Worm (Caenorhabditis elegans) whole organism, young adult: ENCODE measurements around the gene ctl-3.
"Not testable (repeated sequence)": the region's sequence is repeated elsewhere in the genome, so short reads cannot be mapped to it uniquely, and the experiment has no call there.

Experiments used
- B0035.1 ChIP-seq: sonication (generic microtip); optimal IDR thresholded peaks from 2 replicates; lab custom pipeline; 2016; ENCODE audit warnings: missing genetic modification characterization, mild to moderate bottlenecking, missing compliant biosample characterization, missing genotype, missing genetic modification reagents
- C17E4.6 ChIP-seq: fragments of 200-800 bp; sonication (Bioruptor generic); IDR thresholded peaks from 2 replicates; pipeline ENCODE4 v1.3.6; 2022; ENCODE audit warnings: missing genetic modification reagents, missing genetic modification characterization, missing compliant biosample characterization
- F23B12.7 ChIP-seq: sonication (generic microtip); optimal IDR thresholded peaks from 2 replicates; lab custom pipeline; 2017; ENCODE audit warnings: missing genetic modification characterization, mild to moderate bottlenecking, missing compliant biosample characterization, antibody characterized with exemption, moderate library complexity; ENCODE audit not compliant: insufficient read depth
- F37B4.10 ChIP-seq: fragments of 200-800 bp; sonication (Bioruptor generic); IDR thresholded peaks from 2 replicates; pipeline ENCODE4 v1.3.6; 2022; ENCODE audit warnings: missing genetic modification characterization, missing compliant biosample characterization
- F52B5.7 ChIP-seq: sonication (generic microtip); optimal IDR thresholded peaks from 2 replicates; lab custom pipeline; 2016; ENCODE audit warnings: mild to moderate bottlenecking, missing genetic modification characterization, missing compliant biosample characterization
- F57C9.4 ChIP-seq: sonication (generic microtip); optimal IDR thresholded peaks from 2 replicates; lab custom pipeline; 2017; ENCODE audit warnings: mild to moderate bottlenecking, missing genetic modification characterization, missing compliant biosample characterization
- K11D2.4 ChIP-seq: fragments of 200-800 bp; sonication (Bioruptor generic); IDR thresholded peaks from 2 replicates; pipeline ENCODE4 v1.3.6; 2022; ENCODE audit warnings: missing genetic modification reagents, missing genetic modification characterization, missing compliant biosample characterization
- Y53G8AR.9 ChIP-seq: fragments of 200-800 bp; sonication (Bioruptor generic); conservative IDR thresholded peaks from 2 replicates; pipeline ENCODE4 v1.3.6; 2022; ENCODE audit warnings: missing genetic modification reagents, missing genetic modification characterization, missing compliant biosample characterization
- Y67H2A.10 ChIP-seq: fragments of 200-800 bp; sonication (Bioruptor generic); conservative IDR thresholded peaks from 2 replicates; pipeline ENCODE4 v1.3.6; 2022; ENCODE audit warnings: missing genetic modification reagents, missing genetic modification characterization, missing compliant biosample characterization
- ama-1 ChIP-seq, 3 experiments: fragments of 150-350 bp in 1 of 3; sonication (generic microtip) in 2 of 3; optimal IDR thresholded peaks; 2 replicates each; lab custom pipeline; 2014 to 2018; ENCODE audit warnings: missing biosample characterization in 2 of 3, missing genetic modification characterization in 2 of 3, missing genetic modification reagents in 2 of 3
- aptf-3 ChIP-seq: fragments of 200-800 bp; sonication (Bioruptor generic); IDR thresholded peaks from 2 replicates; pipeline ENCODE4 v1.3.6; 2022; ENCODE audit warnings: missing genetic modification characterization, missing compliant biosample characterization
- attf-5 ChIP-seq: fragments of 200-800 bp; sonication (Bioruptor generic); optimal IDR thresholded peaks from 2 replicates; lab custom pipeline; 2018; ENCODE audit warnings: mild to moderate bottlenecking, missing genetic modification characterization, missing compliant biosample characterization
- attf-6 ChIP-seq: fragments of 200-800 bp; sonication (Bioruptor generic); IDR thresholded peaks from 2 replicates; pipeline ENCODE4 v1.3.6; 2022; ENCODE audit warnings: missing genetic modification reagents, missing genetic modification characterization, missing compliant biosample characterization
- bed-1 ChIP-seq: fragments of 200-800 bp; sonication (Bioruptor generic); IDR thresholded peaks from 2 replicates; pipeline ENCODE4 v1.3.6; 2022; ENCODE audit warnings: missing genetic modification reagents, missing genetic modification characterization, missing compliant biosample characterization
- bed-2 ChIP-seq: fragments of 200-800 bp; sonication (Bioruptor generic); IDR thresholded peaks from 2 replicates; pipeline ENCODE4 v1.3.6; 2022; ENCODE audit warnings: missing genetic modification reagents, missing genetic modification characterization, missing compliant biosample characterization
- cebp-2 ChIP-seq: fragments of 200-800 bp; sonication (Bioruptor generic); IDR thresholded peaks from 2 replicates; pipeline ENCODE4 v1.3.6; 2022; ENCODE audit warnings: missing genetic modification characterization, missing compliant biosample characterization
- ceh-40 ChIP-seq: fragments of 200-800 bp; sonication (Bioruptor generic); IDR thresholded peaks from 2 replicates; pipeline ENCODE4 v1.3.6; 2022; ENCODE audit warnings: missing genetic modification characterization, missing compliant biosample characterization
- ceh-58 ChIP-seq: fragments of 200-800 bp; sonication (Bioruptor generic); IDR thresholded peaks from 2 replicates; pipeline ENCODE4 v1.3.6; 2022; ENCODE audit warnings: missing genetic modification characterization, missing compliant biosample characterization
- egl-18 ChIP-seq: fragments of 200-800 bp; sonication (Bioruptor generic); IDR thresholded peaks from 2 replicates; pipeline ENCODE4 v1.3.6; 2022; ENCODE audit warnings: missing genetic modification reagents, missing genetic modification characterization, missing compliant biosample characterization
- egrh-3 ChIP-seq: fragments of 200-800 bp; sonication (Bioruptor generic); IDR thresholded peaks from 2 replicates; pipeline ENCODE4 v1.3.6; 2022; ENCODE audit warnings: missing genetic modification reagents, missing genetic modification characterization, missing compliant biosample characterization
- gei-17 ChIP-seq: fragments of 200-800 bp; sonication (Bioruptor generic); optimal IDR thresholded peaks from 2 replicates; lab custom pipeline; 2018; ENCODE audit warnings: mild to moderate bottlenecking, missing genetic modification characterization, missing compliant biosample characterization
- lag-1 ChIP-seq: fragments of 200-800 bp; sonication (Bioruptor generic); IDR thresholded peaks from 2 replicates; pipeline ENCODE4 v1.3.6; 2022; ENCODE audit warnings: missing genetic modification reagents, missing genetic modification characterization, missing compliant biosample characterization
- let-607 ChIP-seq, 2 experiments: fragments of 200-800 bp in 1 of 2; sonication (Bioruptor generic) in 1 of 2; sonication (generic microtip) in 1 of 2; optimal IDR thresholded peaks; 2 replicates each; lab custom pipeline; 2016 to 2018; ENCODE audit warnings: mild to moderate bottlenecking in 2 of 2, missing compliant biosample characterization in 2 of 2, missing genetic modification characterization in 2 of 2, moderate library complexity in 2 of 2, missing genotype in 1 of 2
- lin-26 ChIP-seq: fragments of 200-800 bp; sonication (Bioruptor generic); IDR thresholded peaks from 2 replicates; pipeline ENCODE4 v1.3.6; 2022; ENCODE audit warnings: missing genetic modification reagents, missing genetic modification characterization, missing compliant biosample characterization
- lin-35 ChIP-seq, 3 experiments: fragments of 150-350 bp in 2 of 3; sonication (generic microtip) in 1 of 3; optimal IDR thresholded peaks; 2 replicates each; lab custom pipeline; 2014 to 2018; ENCODE audit warnings: missing biosample characterization in 3 of 3, missing genetic modification characterization in 3 of 3, missing genetic modification reagents in 3 of 3
- lin-40 ChIP-seq: sonication (generic microtip); optimal IDR thresholded peaks from 2 replicates; lab custom pipeline; 2016; ENCODE audit warnings: missing genetic modification characterization, mild to moderate bottlenecking, missing compliant biosample characterization, missing genotype, missing genetic modification reagents
- lin-54 ChIP-seq: fragments of 200-800 bp; sonication (Bioruptor generic); optimal IDR thresholded peaks from 2 replicates; lab custom pipeline; 2018; ENCODE audit warnings: mild to moderate bottlenecking, missing genetic modification characterization, missing compliant biosample characterization
- lsl-1 ChIP-seq: fragments of 200-800 bp; sonication (Bioruptor generic); optimal IDR thresholded peaks from 2 replicates; lab custom pipeline; 2018; ENCODE audit warnings: mild to moderate bottlenecking, missing genetic modification characterization, moderate library complexity, missing compliant biosample characterization
- madf-6 ChIP-seq: fragments of 200-800 bp; sonication (Bioruptor generic); IDR thresholded peaks from 2 replicates; pipeline ENCODE4 v1.3.6; 2022; ENCODE audit warnings: missing genetic modification reagents, missing genetic modification characterization, missing compliant biosample characterization
- madf-8 ChIP-seq: fragments of 200-800 bp; sonication (Bioruptor generic); conservative IDR thresholded peaks from 2 replicates; pipeline ENCODE4 v1.3.6; 2022; ENCODE audit warnings: missing genetic modification reagents, missing genetic modification characterization, missing compliant biosample characterization
- nfyb-1 ChIP-seq: fragments of 200-800 bp; sonication (Bioruptor generic); IDR thresholded peaks from 2 replicates; pipeline ENCODE4 v1.3.6; 2022; ENCODE audit warnings: missing genetic modification reagents, missing genetic modification characterization, missing compliant biosample characterization
- nhr-80 ChIP-seq: sonication (generic microtip); optimal IDR thresholded peaks from 2 replicates; lab custom pipeline; 2016; ENCODE audit warnings: missing genetic modification characterization, missing compliant biosample characterization
- pbrm-1 ChIP-seq: fragments of 200-800 bp; sonication (Bioruptor generic); IDR thresholded peaks from 2 replicates; pipeline ENCODE4 v1.3.6; 2022; ENCODE audit warnings: missing genetic modification reagents, missing genetic modification characterization, missing compliant biosample characterization
- rec-8 ChIP-seq, 2 experiments: sonication (generic microtip); optimal IDR thresholded peaks; 2 replicates each; lab custom pipeline; 2016; ENCODE audit warnings: mild to moderate bottlenecking in 2 of 2, missing genetic modification characterization in 2 of 2, missing genetic modification reagents in 2 of 2, missing genotype in 2 of 2, missing biosample characterization in 1 of 2, missing compliant biosample characterization in 1 of 2, moderate library complexity in 1 of 2
- snpc-1.3 ChIP-seq: sonication (generic microtip); optimal IDR thresholded peaks from 2 replicates; lab custom pipeline; 2017; ENCODE audit warnings: missing genetic modification characterization, mild to moderate bottlenecking, missing compliant biosample characterization, antibody characterized with exemption, moderate library complexity, missing genotype, missing genetic modification reagents; ENCODE audit not compliant: insufficient read depth
- snpc-4 ChIP-seq, 5 experiments: fragments of 150-350 bp in 1 of 5; sonication (generic microtip) in 4 of 5; optimal IDR thresholded peaks; 2 replicates each; lab custom pipeline; 2014 to 2018; ENCODE audit warnings: missing genetic modification characterization in 5 of 5, missing biosample characterization in 3 of 5, antibody characterized with exemption in 2 of 5, mild to moderate bottlenecking in 2 of 5, missing compliant biosample characterization in 2 of 5, missing genotype in 2 of 5, moderate library complexity in 2 of 5, missing genetic modification reagents in 1 of 5
- zfh-2 ChIP-seq: fragments of 200-800 bp; sonication (Bioruptor generic); conservative IDR thresholded peaks from 2 replicates; pipeline ENCODE4 v1.3.6; 2022; ENCODE audit warnings: missing genetic modification reagents, missing genetic modification characterization, missing compliant biosample characterization
- zim-3 ChIP-seq: sonication (generic microtip); optimal IDR thresholded peaks from 2 replicates; lab custom pipeline; 2017; ENCODE audit warnings: mild to moderate bottlenecking, missing genetic modification characterization, moderate library complexity, missing compliant biosample characterization
- ztf-26 ChIP-seq: sonication (generic microtip); optimal IDR thresholded peaks from 2 replicates; lab custom pipeline; 2017; ENCODE audit warnings: missing genetic modification characterization, missing compliant biosample characterization

The ctl-3 gene

DNA sequence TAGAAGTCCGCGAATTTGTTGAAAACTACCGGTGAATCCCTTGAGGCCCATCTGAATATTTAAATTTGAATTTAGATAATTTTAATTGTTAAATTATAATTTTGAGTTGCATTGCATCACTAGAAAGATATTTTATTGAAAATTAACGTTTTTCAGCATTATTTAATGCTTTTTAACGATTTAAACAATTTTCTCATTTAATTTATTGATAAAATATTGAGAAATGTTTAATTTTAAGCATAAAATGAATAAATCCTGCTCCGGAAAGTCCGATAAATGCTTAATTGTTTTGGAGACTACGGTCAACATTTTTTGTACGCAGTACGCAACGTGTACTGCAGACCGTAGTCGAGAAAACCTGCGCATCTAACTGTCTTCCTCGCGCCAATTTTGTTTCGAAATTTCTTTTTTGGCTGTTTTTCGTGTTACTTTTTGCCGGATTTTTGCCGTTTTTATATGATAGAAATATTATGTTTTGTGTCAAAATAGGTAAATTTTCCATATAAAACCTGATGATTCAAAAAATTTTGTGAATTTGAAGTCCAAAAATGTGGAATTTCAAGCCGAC is 38.9 kb upstream of the ctl-3 start, which contains the start of the genes Y54G11A.17, lin-7 and elof-1 (continued):
- TF ChIP-seq lin-35 (GFP tag; optimal IDR thresholded peaks at IDR 0.05; lab: Kevin White, UChicago), result peak in 2 of 3 experiments; percentile 9 to 85
- peak; percentile 77; the same call in 1 of the 2 replicates for TF ChIP-seq Y67H2A.10
- TF ChIP-seq lin-40 (tag; lab: Kevin White, UChicago), result peak; percentile 73
- TF ChIP-seq lag-1 (GFP tag; lab: Robert Waterston, UW), result no peak
- no peak for TF ChIP-seq ceh-40 (GFP tag; lab: Robert Waterston, UW)
- TF ChIP-seq bed-2, result no peak
- TF ChIP-seq egl-18 (GFP tag; lab: Robert Waterston, UW), result no peak
- TF ChIP-seq let-607 (tag; optimal IDR thresholded peaks at IDR 0.05; lab: Kevin White, UChicago), result no peak
- TF ChIP-seq K11D2.4 (GFP tag; lab: Robert Waterston, UW), result no peak
- no peak for TF ChIP-seq zim-3 (tag; lab: Kevin White, UChicago)
- no peak for TF ChIP-seq B0035.1 (tag; lab: Kevin White, UChicago)
- TF ChIP-seq F23B12.7 (tag; lab: Kevin White, UChicago), result peak; percentile 86
- TF ChIP-seq lsl-1, result peak; percentile 97
- TF ChIP-seq bed-1, result no peak
- peak; percentile 96 for TF ChIP-seq attf-5 (GFP tag; lab: Kevin White, UChicago)
- peak; percentile 67 for TF ChIP-seq snpc-1.3
- TF ChIP-seq gei-17 (GFP tag; lab: Kevin White, UChicago), result no peak
- TF ChIP-seq madf-8 (GFP tag; lab: Robert Waterston, UW), result peak; percentile 61

DNA sequence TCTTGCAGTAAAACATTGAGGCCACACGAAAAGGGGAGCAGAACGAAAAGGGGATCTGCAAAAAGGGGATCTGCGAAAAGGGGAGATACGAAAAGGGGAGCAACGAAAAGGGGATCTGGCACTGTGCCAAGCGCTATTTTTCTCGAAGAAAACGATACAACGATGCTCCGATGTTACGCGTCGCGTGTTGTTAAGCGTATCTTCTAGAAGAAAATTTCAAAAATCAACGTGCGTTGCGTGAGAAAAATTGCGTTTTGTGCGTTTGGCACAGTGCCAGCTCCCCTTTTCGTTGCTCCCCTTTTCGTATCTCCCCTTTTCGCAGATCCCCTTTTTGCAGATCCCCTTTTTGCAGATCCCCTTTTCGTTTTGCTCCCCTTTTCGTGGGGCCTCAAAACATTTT is 35.7 kb upstream of the ctl-3 start, which contains the start of gene Y54G11A.9:
Y54G11A.9 (minus strand) TSS at position 196 of the 400 bp plus-strand sequence.
- not testable (repeated sequence) for TF ChIP-seq F57C9.4 (tag; lab: Kevin White, UChicago); nfyb-1; attf-6 (GFP tag; lab: Robert Waterston, UW)

ce11 chrII:14344166-14344565 is 33.6 kb upstream of the ctl-3 start, which contains the start of gene ddl-3:
Gene ddl-3, minus strand, starts transcription at chrII:14344454.
- TF ChIP-seq pbrm-1 (GFP tag; lab: Robert Waterston, UW), result 0 out of 2 replicates have a peak, but pooled peaks have one; percentile 34
- 0 out of 2 replicates have a peak, but pooled peaks have one; percentile 21 for TF ChIP-seq madf-6 (GFP tag; lab: Robert Waterston, UW)
- 0 out of 2 replicates have a peak, but pooled peaks have one; percentile 70 for TF ChIP-seq cebp-2 (GFP tag; lab: Robert Waterston, UW)
- TF ChIP-seq aptf-3 (GFP tag; lab: Robert Waterston, UW), result 0 out of 2 replicates have a peak, but pooled peaks have one; percentile 42
- TF ChIP-seq, all 124 proteins: peak for 4; not testable (repeated sequence) for 120

- TF ChIP-seq C17E4.6 (GFP tag; lab: Robert Waterston, UW) (no peak), nhr-80 (tag; lab: Kevin White, UChicago) (no peak), lin-54 (no peak)
Observed at ce11 chrII:14321225-14321624, 10.6 kb upstream of the ctl-3 start.

DNA sequence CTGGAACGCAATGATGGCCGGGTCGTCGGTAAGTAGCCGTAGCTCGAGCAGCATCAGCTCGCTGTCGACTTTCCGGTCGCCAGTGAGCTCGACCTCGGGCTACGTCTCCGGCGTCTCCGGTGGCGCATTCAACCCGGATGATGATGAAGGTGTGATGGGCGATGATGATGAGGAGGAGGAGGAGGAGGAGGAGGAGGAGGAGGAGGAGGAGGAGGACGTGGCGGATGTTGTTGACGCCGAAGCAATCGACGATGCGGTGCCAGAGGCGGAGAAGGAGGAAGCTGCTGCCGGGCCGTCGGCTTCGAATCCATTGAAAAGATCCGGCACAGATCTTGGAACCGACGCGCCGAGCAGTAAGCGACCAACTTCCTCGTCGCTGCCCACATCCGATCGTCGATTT is 8.6 kb upstream of the ctl-3 start:
- peak; percentile 85 for TF ChIP-seq egrh-3 (GFP tag; lab: Robert Waterston, UW)
- peak; percentile 88; the same call in 1 of the 2 replicates for TF ChIP-seq zfh-2 (GFP tag; lab: Robert Waterston, UW)
- no peak for TF ChIP-seq nfyb-1
- TF ChIP-seq ztf-26 (tag; lab: Kevin White, UChicago), result no peak
- no peak for TF ChIP-seq Y53G8AR.9 (GFP tag; lab: Robert Waterston, UW)
- no peak for TF ChIP-seq F52B5.7 (tag; lab: Kevin White, UChicago)
- no peak for TF ChIP-seq F37B4.10
- TF ChIP-seq F23B12.7 (tag; lab: Kevin White, UChicago), result no peak
- 0 out of 2 replicates have a peak, but pooled peaks have one; percentile 9 for TF ChIP-seq lin-26 (GFP tag; lab: Robert Waterston, UW)
- TF ChIP-seq ceh-58, result no peak
- TF ChIP-seq ama-1 (optimal IDR thresholded peaks at IDR 0.05; lab: Kevin White, UChicago), result no peak
- no peak for TF ChIP-seq ama-1 (GFP tag; optimal IDR thresholded peaks at IDR 0.05; lab: Kevin White, UChicago)
- peak; percentile 11 for TF ChIP-seq attf-5 (GFP tag; lab: Kevin White, UChicago)
- TF ChIP-seq snpc-4 (GFP tag; optimal IDR thresholded peaks at IDR 0.05; lab: Kevin White, UChicago), result no peak
- TF ChIP-seq snpc-4 (tag; optimal IDR thresholded peaks at IDR 0.05; lab: Kevin White, UChicago), result no peak
- TF ChIP-seq rec-8 (tag; optimal IDR thresholded peaks at IDR 0.05; lab: Kevin White, UChicago), result no peak
